Fruit fly (Drosophila melanogaster): Measurements from ENCODE around the gene CG7166.

CG7166 gene

DNA sequence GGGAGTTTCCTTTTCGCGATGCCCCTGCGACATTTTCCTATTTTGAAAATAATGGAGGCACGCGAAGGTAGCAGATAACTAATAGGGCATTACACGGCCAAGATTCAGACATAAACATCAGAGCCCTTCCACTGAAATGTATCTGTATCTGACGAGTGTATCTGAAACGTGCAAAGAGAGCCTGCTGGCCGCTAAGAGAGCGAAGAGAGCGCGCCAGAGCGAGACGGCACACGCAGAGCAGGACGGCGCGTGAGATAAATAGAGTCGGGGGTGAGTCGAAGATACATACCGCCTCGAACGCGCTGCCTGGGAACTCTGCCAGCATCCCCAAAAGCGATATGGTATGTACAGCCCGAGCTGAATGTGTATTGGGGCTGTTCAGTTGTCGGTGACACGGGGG lies 40.8 kb downstream of the CG7166 start (continued):
- TF ChIP-seq vvl (GFP tag; IDR thresholded peaks at IDR 0.05) (peak; percentile 68), sna (GFP tag; IDR thresholded peaks at IDR 0.05; ENCODE audit: partially characterized antibody) (peak; percentile 66; the same call in 1 of the 2 replicates), oc (tag; optimal IDR thresholded peaks at IDR 0.05) (peak; percentile 39), CG6254 (GFP tag; optimal IDR thresholded peaks at IDR 0.05) (peak; percentile 30), CG5180 (GFP tag; optimal IDR thresholded peaks at IDR 0.05) (no peak), dmrt99B (tag; optimal IDR thresholded peaks at IDR 0.05) (no peak), CG9215 (GFP tag; IDR thresholded peaks at IDR 0.05) (no peak), sisA (GFP tag; IDR thresholded peaks at IDR 0.05) (no peak), cg (GFP tag; optimal IDR thresholded peaks at IDR 0.05) (peak; percentile 78), HmgD (GFP tag; optimal IDR thresholded peaks at IDR 0.05) (no peak), nom (GFP tag; optimal IDR thresholded peaks at IDR 0.05) (peak; percentile 35), CG32767 (GFP tag; IDR thresholded peaks at IDR 0.05) (peak; percentile 91), Hmr (GFP tag; optimal IDR thresholded peaks at IDR 0.05) (peak; percentile 13), CG12391 (tag; optimal IDR thresholded peaks at IDR 0.05) (no peak), ttk (GFP tag; IDR thresholded peaks at IDR 0.05) (peak; percentile 69; the same call in 1 of the 2 replicates), hkb (optimal IDR thresholded peaks at IDR 0.05) (no peak), hkb (GFP tag; IDR thresholded peaks at IDR 0.05) (0 out of 2 replicates have a peak, but pooled peaks have one; percentile 21), Stat92E (GFP tag; optimal IDR thresholded peaks at IDR 0.05) (peak in 1 of 3 experiments; percentile 40), nau (GFP tag; optimal IDR thresholded peaks at IDR 0.05) (no peak), TFAM (GFP tag; optimal IDR thresholded peaks at IDR 0.05) (no peak), seq (GFP tag; IDR thresholded peaks at IDR 0.05) (peak; percentile 91), CG34224 (GFP tag; IDR thresholded peaks at IDR 0.05; ENCODE audit: partially characterized antibody) (peak; percentile 55; the same call in 1 of the 3 replicates), lov (optimal IDR thresholded peaks at IDR 0.05) (no peak), lov (GFP tag; IDR thresholded peaks at IDR 0.05) (0 out of 3 replicates have a peak, but pooled peaks have one; percentile 21), bcd (GFP tag; optimal IDR thresholded peaks at IDR 0.05) (no peak), Hr78 (GFP tag; optimal IDR thresholded peaks at IDR 0.05) (no peak), Sox100B (GFP tag; optimal IDR thresholded peaks at IDR 0.05) (no peak), Nf-YC (tag; optimal IDR thresholded peaks at IDR 0.05) (peak; percentile 95), Med (GFP tag) (peak; percentile 85), CG32772 (GFP tag; IDR thresholded peaks at IDR 0.05) (no peak), Adf1 (GFP tag; IDR thresholded peaks at IDR 0.05) (peak; percentile 80), pros (GFP tag; optimal IDR thresholded peaks at IDR 0.05) (peak; percentile 33), sens (GFP tag) (no peak), wek (GFP tag; optimal IDR thresholded peaks at IDR 0.05) (peak; percentile 9), CG9797 (GFP tag; optimal IDR thresholded peaks at IDR 0.05) (no peak), CG9932 (GFP tag; IDR thresholded peaks at IDR 0.05) (no peak), CTCF (GFP tag; optimal IDR thresholded peaks at IDR 0.05) (peak; percentile 1), CG4707 (GFP tag; optimal IDR thresholded peaks at IDR 0.05) (peak; percentile 20), CG3163 (GFP tag; optimal IDR thresholded peaks at IDR 0.05) (peak; percentile 99), ci (GFP tag; IDR thresholded peaks at IDR 0.05) (peak; percentile 78), cad (GFP tag; optimal IDR thresholded peaks at IDR 0.05) (peak; percentile 1), trem (tag; optimal IDR thresholded peaks at IDR 0.05) (no peak), Deaf1 (tag; optimal IDR thresholded peaks at IDR 0.05) (peak; percentile 80), chm (GFP tag; IDR thresholded peaks at IDR 0.05) (peak; percentile 70), CG12659 (GFP tag; optimal IDR thresholded peaks at IDR 0.05) (no peak), crp (GFP tag; optimal IDR thresholded peaks at IDR 0.05) (no peak), peb (GFP tag; IDR thresholded peaks at IDR 0.05) (0 out of 2 replicates have a peak, but pooled peaks have one; percentile 17), CG42726 (GFP tag; IDR thresholded peaks at IDR 0.05; ENCODE audit: partially characterized antibody) (no peak), BtbVII (GFP tag; optimal IDR thresholded peaks at IDR 0.05) (no peak), B-H2 (GFP tag; optimal IDR thresholded peaks at IDR 0.05) (no peak), CG17186 (GFP tag; optimal IDR thresholded peaks at IDR 0.05) (no peak)

Data from whole organism, embryonic.